Fruit fly (Drosophila melanogaster) whole organism, embryonic: ENCODE measurements around the gene roq.
A peak's percentile ranks its signal among the peaks of the same experiment; 100 is the strongest.

ENCODE experiments used
- CG10267 ChIP-seq: fragments of 200-800 bp; sonication (Bioruptor generic); optimal IDR thresholded peaks from 2 replicates; lab custom pipeline; 2018; ENCODE audit warnings: missing biosample characterization, mild to moderate bottlenecking, missing genetic modification characterization, moderate library complexity
- CG11085 ChIP-seq: fragments of 200-800 bp; sonication (Bioruptor generic); IDR thresholded peaks from 2 replicates; pipeline ENCODE4 v1.3.6; 2022; ENCODE audit warnings: missing biosample characterization, missing genetic modification characterization
- CG12071 ChIP-seq: fragments of 200-800 bp; sonication (Bioruptor generic); optimal IDR thresholded peaks from 3 replicates; lab custom pipeline; 2018; ENCODE audit warnings: missing biosample characterization, mild to moderate bottlenecking, missing genetic modification characterization
- CG13287 ChIP-seq: fragments of 200-800 bp; sonication (Bioruptor generic); IDR thresholded peaks from 2 replicates; pipeline ENCODE4 v1.3.6; 2022; ENCODE audit warnings: missing biosample characterization, missing genetic modification characterization; ENCODE audit not compliant: partially characterized antibody
- CG13624 ChIP-seq: fragments of 200-800 bp; sonication (Bioruptor generic); optimal IDR thresholded peaks from 2 replicates; lab custom pipeline; 2016; ENCODE audit warnings: missing biosample characterization, missing genetic modification characterization
- CG14441 ChIP-seq: fragments of 200-800 bp; sonication (Bioruptor generic); IDR thresholded peaks from 2 replicates; pipeline ENCODE4 v1.3.6; 2022; ENCODE audit warnings: missing biosample characterization, missing genetic modification characterization
- CG15601 ChIP-seq: fragments of 200-800 bp; sonication (Bioruptor generic); optimal IDR thresholded peaks from 3 replicates; lab custom pipeline; 2019; ENCODE audit warnings: missing biosample characterization, mild to moderate bottlenecking, missing genetic modification characterization, moderate library complexity
- CG16815 ChIP-seq: fragments of 200-800 bp; sonication (Bioruptor generic); optimal IDR thresholded peaks from 3 replicates; lab custom pipeline; 2017; ENCODE audit warnings: missing biosample characterization, mild to moderate bottlenecking, missing genetic modification characterization
- CG18011 ChIP-seq: fragments of 200-800 bp; sonication (Bioruptor generic); optimal IDR thresholded peaks from 2 replicates; lab custom pipeline; 2017; ENCODE audit warnings: missing biosample characterization, missing genetic modification characterization, mild to moderate bottlenecking, moderate library complexity, missing genotype
- CG2678 ChIP-seq: fragments of 200-800 bp; sonication (Bioruptor generic); optimal IDR thresholded peaks from 3 replicates; lab custom pipeline; 2019; ENCODE audit warnings: missing biosample characterization, mild to moderate bottlenecking, missing genetic modification characterization, moderate library complexity
- CG3163 ChIP-seq: fragments of 200-800 bp; sonication (Bioruptor generic); optimal IDR thresholded peaks from 3 replicates; lab custom pipeline; 2016; ENCODE audit warnings: missing biosample characterization, missing genetic modification characterization
- CG32532 ChIP-seq: fragments of 200-800 bp; sonication (Bioruptor generic); IDR thresholded peaks from 2 replicates; pipeline ENCODE4 v1.3.6; 2022; ENCODE audit warnings: missing biosample characterization, missing genetic modification characterization
- CG3847 ChIP-seq: fragments of 200-800 bp; sonication (Bioruptor generic); IDR thresholded peaks from 2 replicates; pipeline ENCODE4 v1.3.6; 2022; ENCODE audit warnings: missing biosample characterization, missing genetic modification characterization
- CG3995 ChIP-seq: fragments of 200-800 bp; sonication (Bioruptor generic); optimal IDR thresholded peaks from 3 replicates; lab custom pipeline; 2016; ENCODE audit warnings: missing biosample characterization, missing genetic modification characterization
- CG6791 ChIP-seq: fragments of 200-800 bp; sonication (Bioruptor generic); IDR thresholded peaks from 3 replicates; pipeline ENCODE4 v1.3.6; 2022; ENCODE audit warnings: missing biosample characterization, missing genetic modification characterization; ENCODE audit not compliant: partially characterized antibody
- CG7839 ChIP-seq: fragments of 200-800 bp; sonication (Bioruptor generic); optimal IDR thresholded peaks from 3 replicates; lab custom pipeline; 2018; ENCODE audit warnings: missing biosample characterization, mild to moderate bottlenecking, missing genetic modification characterization, moderate library complexity
- CG8290 ChIP-seq, 3 experiments: fragments of 200-800 bp; sonication (Bioruptor generic); optimal IDR thresholded peaks; 2 replicates each; lab custom pipeline; 2016 to 2019; ENCODE audit warnings: missing biosample characterization in 3 of 3, missing genetic modification characterization in 3 of 3, mild to moderate bottlenecking in 2 of 3, moderate library complexity in 1 of 3
- CG8359 ChIP-seq: fragments of 200-800 bp; sonication (Bioruptor generic); optimal IDR thresholded peaks from 2 replicates; lab custom pipeline; 2017; ENCODE audit warnings: missing biosample characterization, mild to moderate bottlenecking, missing genetic modification characterization, borderline replicate concordance
- CG8765 ChIP-seq: fragments of 200-800 bp; sonication (Bioruptor generic); IDR thresholded peaks from 2 replicates; pipeline ENCODE4 v1.3.6; 2022; ENCODE audit warnings: missing biosample characterization, missing genetic modification characterization
- CG9437 ChIP-seq: fragments of 200-800 bp; sonication (Bioruptor generic); optimal IDR thresholded peaks from 2 replicates; lab custom pipeline; 2018; ENCODE audit warnings: missing biosample characterization, mild to moderate bottlenecking, missing genetic modification characterization
- CoRest ChIP-seq: fragments of 200-800 bp; sonication (Bioruptor generic); optimal IDR thresholded peaks from 3 replicates; lab custom pipeline; 2018; ENCODE audit warnings: missing biosample characterization, mild to moderate bottlenecking, missing genetic modification characterization, moderate library complexity
- Dbx ChIP-seq: fragments of 200-800 bp; sonication (Bioruptor generic); IDR thresholded peaks from 3 replicates; pipeline ENCODE4 v1.3.6; 2022; ENCODE audit warnings: missing biosample characterization, missing genetic modification characterization
- MESR4 ChIP-seq: fragments of 200-800 bp; sonication (Bioruptor generic); optimal IDR thresholded peaks from 2 replicates; lab custom pipeline; 2018; ENCODE audit warnings: missing biosample characterization, mild to moderate bottlenecking, missing genetic modification characterization, moderate library complexity
- Opbp ChIP-seq: fragments of 200-800 bp; sonication (Bioruptor generic); IDR thresholded peaks from 3 replicates; pipeline ENCODE4 v1.3.6; 2022; ENCODE audit warnings: missing biosample characterization, missing genetic modification characterization; ENCODE audit not compliant: partially characterized antibody
- Ptx1 ChIP-seq: fragments of 200-800 bp; sonication (Bioruptor generic); IDR thresholded peaks from 2 replicates; pipeline ENCODE4 v1.3.6; 2022; ENCODE audit warnings: missing biosample characterization, missing genetic modification characterization
- Ravus ChIP-seq: fragments of 200-800 bp; sonication (Bioruptor generic); IDR thresholded peaks from 2 replicates; pipeline ENCODE4 v1.3.6; 2022; ENCODE audit warnings: missing biosample characterization, missing genetic modification characterization
- TFAM ChIP-seq: fragments of 200-800 bp; sonication (Bioruptor generic); optimal IDR thresholded peaks from 2 replicates; lab custom pipeline; 2017; ENCODE audit warnings: missing biosample characterization, missing genetic modification characterization, inconsistent platforms
- ara ChIP-seq: fragments of 200-800 bp; sonication (Bioruptor generic); IDR thresholded peaks from 2 replicates; pipeline ENCODE4 v1.3.6; 2022; ENCODE audit warnings: missing biosample characterization, missing genetic modification characterization
- cas ChIP-seq: fragments of 200-800 bp; sonication (Bioruptor generic); IDR thresholded peaks from 2 replicates; pipeline ENCODE4 v1.3.6; 2022; ENCODE audit warnings: missing biosample characterization, missing genetic modification characterization
- caup ChIP-seq: fragments of 200-800 bp; sonication (Bioruptor generic); optimal IDR thresholded peaks from 3 replicates; lab custom pipeline; 2017; ENCODE audit warnings: missing biosample characterization, mild to moderate bottlenecking, missing genetic modification characterization, moderate library complexity; ENCODE audit not compliant: severe bottlenecking
- chn ChIP-seq: fragments of 200-800 bp; sonication (Bioruptor generic); optimal IDR thresholded peaks from 2 replicates; lab custom pipeline; 2016; ENCODE audit warnings: missing biosample characterization, missing genetic modification characterization
- da ChIP-seq: fragments of 200-800 bp; sonication (Bioruptor generic); optimal IDR thresholded peaks from 2 replicates; lab custom pipeline; 2016; ENCODE audit warnings: missing biosample characterization, missing genetic modification characterization
- dati ChIP-seq: fragments of 200-800 bp; sonication (Bioruptor generic); IDR thresholded peaks from 2 replicates; pipeline ENCODE4 v1.3.6; 2022; ENCODE audit warnings: missing biosample characterization, missing genetic modification characterization
- en ChIP-seq: fragments of 200-800 bp; sonication (Bioruptor generic); optimal IDR thresholded peaks from 2 replicates; lab custom pipeline; 2016; ENCODE audit warnings: missing biosample characterization, missing genetic modification characterization
- gce ChIP-seq: fragments of 200-800 bp; sonication (Bioruptor generic); IDR thresholded peaks from 3 replicates; pipeline ENCODE4 v1.3.6; 2022; ENCODE audit warnings: missing biosample characterization, missing genetic modification characterization
- kay ChIP-seq: fragments of 200-800 bp; sonication (Bioruptor generic); optimal IDR thresholded peaks from 2 replicates; lab custom pipeline; 2016; ENCODE audit warnings: missing biosample characterization, missing genetic modification characterization
- ken ChIP-seq: fragments of 200-800 bp; sonication (Bioruptor generic); IDR thresholded peaks from 3 replicates; pipeline ENCODE4 v1.3.6; 2022; ENCODE audit warnings: missing biosample characterization, missing genetic modification characterization
- lola ChIP-seq, 3 experiments: fragments of >200 bp in 2 of 3; fragments of 200-800 bp in 1 of 3; sonication (Bioruptor generic) in 1 of 3; optimal IDR thresholded peaks; 2 replicates each; lab custom pipeline; 2017 to 2019; ENCODE audit warnings: missing biosample characterization in 3 of 3, missing genetic modification characterization in 3 of 3, mild to moderate bottlenecking in 1 of 3, moderate library complexity in 1 of 3
- nerfin-2 ChIP-seq: fragments of 200-800 bp; sonication (Bioruptor generic); IDR thresholded peaks from 2 replicates; pipeline ENCODE4 v1.3.6; 2022; ENCODE audit warnings: missing biosample characterization, missing genetic modification characterization; ENCODE audit not compliant: partially characterized antibody
- nom ChIP-seq: fragments of 200-800 bp; sonication (Bioruptor generic); optimal IDR thresholded peaks from 2 replicates; lab custom pipeline; 2017; ENCODE audit warnings: missing biosample characterization, missing genetic modification characterization, mild to moderate bottlenecking, moderate library complexity, missing genetic modification reagents
- sens ChIP-seq: fragments of 200-800 bp; sonication (Bioruptor generic); peaks from one replicate; lab custom pipeline; 2016; ENCODE audit warnings: missing biosample characterization, missing genetic modification characterization
- sim ChIP-seq: fragments of 200-800 bp; sonication (Bioruptor generic); IDR thresholded peaks from 2 replicates; pipeline ENCODE4 v1.3.6; 2022; ENCODE audit warnings: missing biosample characterization, missing genetic modification characterization
- tio ChIP-seq: fragments of 200-800 bp; sonication (Bioruptor generic); optimal IDR thresholded peaks from 2 replicates; lab custom pipeline; 2017; ENCODE audit warnings: missing biosample characterization, missing genetic modification characterization, inconsistent platforms
- trh ChIP-seq: fragments of 200-800 bp; sonication (Bioruptor generic); optimal IDR thresholded peaks from 2 replicates; lab custom pipeline; 2016; ENCODE audit warnings: missing biosample characterization, missing genetic modification characterization
- unc-4 ChIP-seq: fragments of 200-800 bp; sonication (Bioruptor generic); IDR thresholded peaks from 2 replicates; pipeline ENCODE4 v1.3.6; 2022; ENCODE audit warnings: missing biosample characterization, missing genetic modification characterization; ENCODE audit not compliant: partially characterized antibody
- unpg ChIP-seq: fragments of 200-800 bp; sonication (Bioruptor generic); optimal IDR thresholded peaks from 3 replicates; lab custom pipeline; 2018; ENCODE audit warnings: missing biosample characterization, mild to moderate bottlenecking, missing genetic modification characterization, moderate library complexity
- usp ChIP-seq: fragments of >200 bp; optimal IDR thresholded peaks from 2 replicates; lab custom pipeline; 2017; ENCODE audit warnings: missing biosample characterization, missing genetic modification characterization
- vfl ChIP-seq: fragments of 200-800 bp; sonication (Bioruptor generic); optimal IDR thresholded peaks from 2 replicates; lab custom pipeline; 2016; ENCODE audit warnings: missing biosample characterization, missing genetic modification characterization
- zf30C ChIP-seq: fragments of 200-800 bp; sonication (Bioruptor generic); optimal IDR thresholded peaks from 3 replicates; lab custom pipeline; 2018; ENCODE audit warnings: missing biosample characterization, mild to moderate bottlenecking, missing genetic modification characterization

roq gene

dm6 chr3L:16419059-16419773 is 40.9 kb upstream of the roq start, which contains the start of the genes TyrRS and CG33158 (continued):
- TF ChIP-seq CG3995 (GFP tag; lab: Kevin White, UChicago) (no peak), caup (GFP tag; lab: Kevin White, UChicago) (no peak), trh (GFP tag; lab: Kevin White, UChicago) (no peak), CG8290 (GFP tag; optimal IDR thresholded peaks at IDR 0.05; lab: Kevin White, UChicago) (no peak), CG8290 (tag; optimal IDR thresholded peaks at IDR 0.05; lab: Kevin White, UChicago) (no peak), MESR4 (GFP tag; lab: Kevin White, UChicago) (peak; percentile 55), nerfin-2 (GFP tag; lab: Robert Waterston, UW) (no peak), CG13624 (no peak), Ptx1 (GFP tag; lab: Robert Waterston, UW) (no peak), CG12071 (GFP tag; lab: Kevin White, UChicago) (no peak), da (GFP tag; lab: Kevin White, UChicago) (no peak), CG3163 (no peak), tio (GFP tag; lab: Kevin White, UChicago) (no peak), TFAM (GFP tag; lab: Kevin White, UChicago) (no peak), CG6791 (GFP tag; lab: Robert Waterston, UW) (no peak), gce (GFP tag; lab: Robert Waterston, UW) (no peak), Opbp (GFP tag; lab: Robert Waterston, UW) (no peak), sim (GFP tag; lab: Robert Waterston, UW) (no peak), CG3847 (GFP tag; lab: Robert Waterston, UW) (no peak), usp (GFP tag; lab: Kevin White, UChicago) (no peak), Dbx (GFP tag; lab: Robert Waterston, UW) (no peak), Ravus (GFP tag; lab: Robert Waterston, UW) (no peak), CG11085 (GFP tag; lab: Robert Waterston, UW) (no peak), CG32532 (GFP tag; lab: Robert Waterston, UW) (no peak), en (GFP tag; lab: Kevin White, UChicago) (no peak), kay (GFP tag; lab: Kevin White, UChicago) (no peak), CG8359 (GFP tag; lab: Kevin White, UChicago) (no peak), CG7839 (tag; lab: Kevin White, UChicago) (no peak), CG8765 (GFP tag; lab: Robert Waterston, UW) (no peak), unpg (no peak), CG9437 (GFP tag; lab: Kevin White, UChicago) (no peak), CG2678 (no peak), ken (GFP tag; lab: Robert Waterston, UW) (no peak), chn (GFP tag; lab: Kevin White, UChicago) (no peak), unc-4 (GFP tag; lab: Robert Waterston, UW) (no peak), zf30C (GFP tag; lab: Kevin White, UChicago) (no peak), cas (GFP tag; lab: Robert Waterston, UW) (no peak), CG13287 (peak; percentile 21; the same call in 1 of the 2 replicates), CG16815 (GFP tag; lab: Kevin White, UChicago) (no peak), nom (GFP tag; lab: Kevin White, UChicago) (no peak), CG15601 (peak; percentile 49), CG14441 (GFP tag; lab: Robert Waterston, UW) (no peak), lola (GFP tag; optimal IDR thresholded peaks at IDR 0.05; lab: Kevin White, UChicago) (peak in 1 of 3 experiments; percentile 27), CoRest (tag; lab: Kevin White, UChicago) (peak; percentile 33), vfl (GFP tag; lab: Kevin White, UChicago) (no peak), sens (peak; percentile 87), CG10267 (tag; lab: Kevin White, UChicago) (peak; percentile 28), ara (GFP tag; lab: Robert Waterston, UW) (no peak), CG18011 (GFP tag; lab: Kevin White, UChicago) (no peak), dati (no peak)
